Worm (Caenorhabditis elegans) whole organism, L3 larva: ENCODE results near the gene dsb-2.

Experiments used
- mml-1 ChIP-seq: fragments of 150-350 bp; sonication (generic microtip); optimal IDR thresholded peaks from 3 replicates; lab custom pipeline; 2014; ENCODE audit warnings: missing biosample characterization, missing genetic modification characterization
- nhr-76 ChIP-seq: fragments of 150-350 bp; sonication (generic microtip); optimal IDR thresholded peaks from 5 replicates; lab custom pipeline; 2014; ENCODE audit warnings: missing biosample characterization, missing genetic modification characterization

ce11 chrII:14424791-14425190 lies 13.9 kb downstream of the dsb-2 start, which contains the start of gene plx-2:
- TF ChIP-seq nhr-76 (tag; lab: Kevin White, UChicago) (no peak), mml-1 (tag; lab: Kevin White, UChicago) (no peak)
